Worm (Caenorhabditis elegans) whole organism, young adult: ENCODE results near the gene T22C8.4.

Source experiments
- B0019.2 ChIP-seq: fragments of 200-800 bp; sonication (Bioruptor generic); conservative IDR thresholded peaks from 2 replicates; pipeline ENCODE4 v1.3.6; 2022; ENCODE audit warnings: missing genetic modification reagents, missing genetic modification characterization, missing compliant biosample characterization
- B0261.1 ChIP-seq: sonication (generic microtip); optimal IDR thresholded peaks from 2 replicates; lab custom pipeline; 2016; ENCODE audit warnings: mild to moderate bottlenecking, missing genetic modification characterization, moderate library complexity, missing compliant biosample characterization
- F39B2.1 ChIP-seq: fragments of 200-800 bp; sonication (Bioruptor generic); IDR thresholded peaks from 2 replicates; pipeline ENCODE4 v1.3.6; 2022; ENCODE audit warnings: missing genetic modification reagents, missing genetic modification characterization, missing compliant biosample characterization
- Y53G8AR.9 ChIP-seq: fragments of 200-800 bp; sonication (Bioruptor generic); conservative IDR thresholded peaks from 2 replicates; pipeline ENCODE4 v1.3.6; 2022; ENCODE audit warnings: missing genetic modification reagents, missing genetic modification characterization, missing compliant biosample characterization
- Y79H2A.3 ChIP-seq: fragments of 200-800 bp; sonication (Bioruptor generic); conservative IDR thresholded peaks from 2 replicates; pipeline ENCODE4 v1.3.6; 2022; ENCODE audit warnings: missing genetic modification reagents, missing genetic modification characterization, missing compliant biosample characterization
- cebp-2 ChIP-seq: fragments of 200-800 bp; sonication (Bioruptor generic); IDR thresholded peaks from 2 replicates; pipeline ENCODE4 v1.3.6; 2022; ENCODE audit warnings: missing genetic modification characterization, missing compliant biosample characterization
- ceh-100 ChIP-seq: fragments of 200-800 bp; sonication (Bioruptor generic); IDR thresholded peaks from 2 replicates; pipeline ENCODE4 v1.3.6; 2022; ENCODE audit warnings: missing genetic modification reagents, missing genetic modification characterization, missing compliant biosample characterization
- ceh-91 ChIP-seq: fragments of 200-800 bp; sonication (Bioruptor generic); IDR thresholded peaks from 2 replicates; pipeline ENCODE4 v1.3.6; 2022; ENCODE audit warnings: missing genetic modification reagents, missing genetic modification characterization, missing compliant biosample characterization
- efl-1 ChIP-seq: fragments of 150-350 bp; optimal IDR thresholded peaks from 2 replicates; lab custom pipeline; 2014; ENCODE audit warnings: missing biosample characterization, missing genetic modification reagents, missing genetic modification characterization
- ekl-4 ChIP-seq: fragments of 200-800 bp; sonication (Bioruptor generic); IDR thresholded peaks from 2 replicates; pipeline ENCODE4 v1.3.6; 2022; ENCODE audit warnings: missing genetic modification reagents, missing genetic modification characterization, missing compliant biosample characterization
- gei-17 ChIP-seq: fragments of 200-800 bp; sonication (Bioruptor generic); optimal IDR thresholded peaks from 2 replicates; lab custom pipeline; 2018; ENCODE audit warnings: mild to moderate bottlenecking, missing genetic modification characterization, missing compliant biosample characterization
- madf-8 ChIP-seq: fragments of 200-800 bp; sonication (Bioruptor generic); conservative IDR thresholded peaks from 2 replicates; pipeline ENCODE4 v1.3.6; 2022; ENCODE audit warnings: missing genetic modification reagents, missing genetic modification characterization, missing compliant biosample characterization
- mcd-1 ChIP-seq: fragments of 200-800 bp; sonication (Bioruptor generic); IDR thresholded peaks from 2 replicates; pipeline ENCODE4 v1.3.6; 2022; ENCODE audit warnings: missing genetic modification reagents, missing genetic modification characterization, missing compliant biosample characterization
- nhr-179 ChIP-seq: sonication (generic microtip); optimal IDR thresholded peaks from 2 replicates; lab custom pipeline; 2016; ENCODE audit warnings: mild to moderate bottlenecking, missing genetic modification characterization, missing compliant biosample characterization
- nhr-80 ChIP-seq: sonication (generic microtip); optimal IDR thresholded peaks from 2 replicates; lab custom pipeline; 2016; ENCODE audit warnings: missing genetic modification characterization, missing compliant biosample characterization
- pbrm-1 ChIP-seq: fragments of 200-800 bp; sonication (Bioruptor generic); IDR thresholded peaks from 2 replicates; pipeline ENCODE4 v1.3.6; 2022; ENCODE audit warnings: missing genetic modification reagents, missing genetic modification characterization, missing compliant biosample characterization
- sdz-38 ChIP-seq: sonication (generic microtip); optimal IDR thresholded peaks from 2 replicates; lab custom pipeline; 2016; ENCODE audit warnings: missing genotype, missing genetic modification characterization, missing compliant biosample characterization
- snpc-3.4 ChIP-seq: sonication (generic microtip); optimal IDR thresholded peaks from 2 replicates; lab custom pipeline; 2017; ENCODE audit warnings: missing genetic modification characterization, mild to moderate bottlenecking, missing compliant biosample characterization, antibody characterized with exemption, moderate library complexity, missing genotype, missing genetic modification reagents

T22C8.4 gene

ce11 chrII:8573044-8573443 lies 50.3 kb downstream of the T22C8.4 start, which contains the start of gene F54C9.7:
Gene F54C9.7, plus strand, starts transcription at chrII:8573344.
- no peak for TF ChIP-seq mcd-1 (GFP tag; lab: Robert Waterston, UW)
- no peak for TF ChIP-seq nhr-179 (tag; lab: Kevin White, UChicago)
- TF ChIP-seq pbrm-1: no peak
- no peak for TF ChIP-seq ceh-100 (GFP tag; lab: Robert Waterston, UW)
- no peak for TF ChIP-seq cebp-2 (GFP tag; lab: Robert Waterston, UW)
- no peak for TF ChIP-seq snpc-3.4 (tag; lab: Kevin White, UChicago)
- no peak for TF ChIP-seq nhr-80
- TF ChIP-seq madf-8: no peak
- TF ChIP-seq ceh-91 (GFP tag; lab: Robert Waterston, UW): no peak
- no peak for TF ChIP-seq ekl-4 (GFP tag; lab: Robert Waterston, UW)
- no peak for TF ChIP-seq gei-17 (GFP tag; lab: Kevin White, UChicago)
- no peak for TF ChIP-seq F39B2.1
- no peak for TF ChIP-seq sdz-38 (tag; lab: Kevin White, UChicago)
- TF ChIP-seq efl-1 (GFP tag; lab: Kevin White, UChicago): no peak
- no peak for TF ChIP-seq B0019.2 (GFP tag; lab: Robert Waterston, UW)
- no peak for TF ChIP-seq B0261.1 (tag; lab: Kevin White, UChicago)
- no peak for TF ChIP-seq Y79H2A.3 (GFP tag; lab: Robert Waterston, UW)
- no peak for TF ChIP-seq Y53G8AR.9 (GFP tag; lab: Robert Waterston, UW)
